Fruit fly (Drosophila melanogaster) whole organism, embryonic: ENCODE results near the gene dls.

ENCODE experiments used
- ATbp ChIP-seq: fragments of 200-800 bp; sonication (Bioruptor generic); optimal IDR thresholded peaks from 2 replicates; lab custom pipeline; 2017; ENCODE audit warnings: missing biosample characterization, mild to moderate bottlenecking, missing genetic modification characterization, missing genetic modification reagents
- Ada2b ChIP-seq: fragments of 200-800 bp; sonication (Bioruptor generic); IDR thresholded peaks from 2 replicates; pipeline ENCODE4 v1.3.6; 2022; ENCODE audit warnings: missing biosample characterization, missing genetic modification characterization
- Bdp1 ChIP-seq: fragments of 200-800 bp; sonication (Bioruptor generic); optimal IDR thresholded peaks from 3 replicates; lab custom pipeline; 2016; ENCODE audit warnings: missing biosample characterization, missing genetic modification characterization
- CG10274 ChIP-seq: fragments of 200-800 bp; sonication (Bioruptor generic); optimal IDR thresholded peaks from 3 replicates; lab custom pipeline; 2017; ENCODE audit warnings: missing biosample characterization, mild to moderate bottlenecking, missing genetic modification characterization
- CG12942 ChIP-seq: fragments of 200-800 bp; sonication (Bioruptor generic); optimal IDR thresholded peaks from 3 replicates; lab custom pipeline; 2016; ENCODE audit warnings: missing biosample characterization, missing genetic modification characterization
- CG13775 ChIP-seq: fragments of 200-800 bp; sonication (Bioruptor generic); optimal IDR thresholded peaks from 3 replicates; lab custom pipeline; 2017; ENCODE audit warnings: missing biosample characterization, mild to moderate bottlenecking, missing genetic modification characterization
- CG15514 ChIP-seq: fragments of 200-800 bp; sonication (Bioruptor generic); optimal IDR thresholded peaks from 3 replicates; lab custom pipeline; 2017; ENCODE audit warnings: missing biosample characterization, missing genetic modification characterization, mild to moderate bottlenecking, moderate library complexity, missing genetic modification reagents
- CG16779 ChIP-seq: fragments of 200-800 bp; sonication (Bioruptor generic); IDR thresholded peaks from 2 replicates; pipeline ENCODE4 v1.3.6; 2022; ENCODE audit warnings: missing biosample characterization, missing genetic modification characterization
- CG17385 ChIP-seq: fragments of 200-800 bp; sonication (Bioruptor generic); optimal IDR thresholded peaks from 3 replicates; lab custom pipeline; 2018; ENCODE audit warnings: missing biosample characterization, mild to moderate bottlenecking, missing genetic modification characterization
- CG17568 ChIP-seq: fragments of 200-800 bp; sonication (Bioruptor generic); optimal IDR thresholded peaks from 2 replicates; lab custom pipeline; 2018; ENCODE audit warnings: missing biosample characterization, mild to moderate bottlenecking, missing genetic modification characterization, moderate library complexity
- CG18011 ChIP-seq: fragments of 200-800 bp; sonication (Bioruptor generic); optimal IDR thresholded peaks from 2 replicates; lab custom pipeline; 2017; ENCODE audit warnings: missing biosample characterization, missing genetic modification characterization, mild to moderate bottlenecking, moderate library complexity, missing genotype
- CG1832 ChIP-seq: fragments of 200-800 bp; sonication (Bioruptor generic); optimal IDR thresholded peaks from 2 replicates; lab custom pipeline; 2017; ENCODE audit warnings: missing biosample characterization, mild to moderate bottlenecking, missing genetic modification characterization, inconsistent platforms
- CG2129 ChIP-seq: fragments of 200-800 bp; sonication (Bioruptor generic); IDR thresholded peaks from 2 replicates; pipeline ENCODE4 v1.3.6; 2022; ENCODE audit warnings: missing biosample characterization, missing genetic modification characterization; ENCODE audit not compliant: partially characterized antibody
- CG31441 ChIP-seq: fragments of 200-800 bp; sonication (Bioruptor generic); IDR thresholded peaks from 2 replicates; pipeline ENCODE4 v1.3.6; 2022; ENCODE audit warnings: missing biosample characterization, missing genetic modification characterization
- CG33557 ChIP-seq: fragments of 200-800 bp; sonication (Bioruptor generic); optimal IDR thresholded peaks from 2 replicates; lab custom pipeline; 2019; ENCODE audit warnings: missing biosample characterization, mild to moderate bottlenecking, missing genetic modification characterization, moderate library complexity
- CG4328 ChIP-seq: fragments of 200-800 bp; sonication (Bioruptor generic); optimal IDR thresholded peaks from 3 replicates; lab custom pipeline; 2017; ENCODE audit warnings: missing biosample characterization, missing genetic modification reagents, missing genetic modification characterization
- CG5180 ChIP-seq: fragments of 200-800 bp; sonication (Bioruptor generic); optimal IDR thresholded peaks from 3 replicates; lab custom pipeline; 2017; ENCODE audit warnings: missing biosample characterization, missing genetic modification characterization, mild to moderate bottlenecking, moderate library complexity, missing genetic modification reagents
- CG7271 ChIP-seq: fragments of 200-800 bp; sonication (Bioruptor generic); optimal IDR thresholded peaks from 2 replicates; lab custom pipeline; 2018; ENCODE audit warnings: missing biosample characterization, mild to moderate bottlenecking, missing genetic modification characterization, moderate library complexity
- CG8089 ChIP-seq: fragments of 200-800 bp; sonication (Bioruptor generic); optimal IDR thresholded peaks from 3 replicates; lab custom pipeline; 2016; ENCODE audit warnings: missing biosample characterization, missing genetic modification characterization
- CG9215 ChIP-seq: fragments of 200-800 bp; sonication (Bioruptor generic); IDR thresholded peaks from 2 replicates; pipeline ENCODE4 v1.3.6; 2022; ENCODE audit warnings: missing biosample characterization, missing genetic modification characterization
- CG9876 ChIP-seq: fragments of 200-800 bp; sonication (Bioruptor generic); optimal IDR thresholded peaks from 2 replicates; lab custom pipeline; 2016; ENCODE audit warnings: missing biosample characterization, missing genetic modification characterization
- CkIIα-i1 ChIP-seq: fragments of 200-800 bp; sonication (Bioruptor generic); IDR thresholded peaks from 2 replicates; pipeline ENCODE4 v1.3.6; 2022; ENCODE audit warnings: missing biosample characterization, missing genetic modification characterization
- Deaf1 ChIP-seq: fragments of 200-800 bp; optimal IDR thresholded peaks from 3 replicates; lab custom pipeline; 2019; ENCODE audit warnings: missing biosample characterization, mild to moderate bottlenecking, missing genetic modification characterization, moderate library complexity
- Fer2 ChIP-seq: fragments of 200-800 bp; sonication (Bioruptor generic); optimal IDR thresholded peaks from 2 replicates; lab custom pipeline; 2018; ENCODE audit warnings: missing biosample characterization, mild to moderate bottlenecking, missing genetic modification characterization, moderate library complexity
- Hmr ChIP-seq: fragments of 200-800 bp; sonication (Bioruptor generic); optimal IDR thresholded peaks from 3 replicates; lab custom pipeline; 2017; ENCODE audit warnings: mild to moderate bottlenecking, missing biosample characterization, missing genetic modification reagents, missing genetic modification characterization
- Mad ChIP-seq: fragments of 200-800 bp; sonication (Bioruptor generic); optimal IDR thresholded peaks from 2 replicates; lab custom pipeline; 2016; ENCODE audit warnings: missing biosample characterization, missing genetic modification characterization
- Myb ChIP-seq: fragments of 200-800 bp; sonication (Bioruptor generic); optimal IDR thresholded peaks from 2 replicates; lab custom pipeline; 2016; ENCODE audit warnings: missing biosample characterization, missing genetic modification characterization
- NFAT ChIP-seq: fragments of 200-800 bp; sonication (Bioruptor generic); IDR thresholded peaks from 2 replicates; pipeline ENCODE4 v1.3.6; 2022; ENCODE audit warnings: missing biosample characterization, missing genetic modification characterization
- Nf-YA ChIP-seq: fragments of 200-800 bp; sonication (Bioruptor generic); IDR thresholded peaks from 2 replicates; pipeline ENCODE4 v1.3.6; 2022; ENCODE audit warnings: missing biosample characterization, missing genetic modification characterization
- Poxn ChIP-seq: fragments of 200-800 bp; sonication (Bioruptor generic); IDR thresholded peaks from 2 replicates; pipeline ENCODE4 v1.3.6; 2022; ENCODE audit warnings: missing biosample characterization, missing genetic modification characterization
- Scr ChIP-seq: fragments of 200-800 bp; sonication (Bioruptor generic); IDR thresholded peaks from 2 replicates; pipeline ENCODE4 v1.3.6; 2022; ENCODE audit warnings: missing biosample characterization, missing genetic modification characterization; ENCODE audit not compliant: partially characterized antibody
- Six4 ChIP-seq: fragments of 200-800 bp; sonication (Bioruptor generic); optimal IDR thresholded peaks from 2 replicates; lab custom pipeline; 2016; ENCODE audit warnings: missing biosample characterization, missing genetic modification characterization
- Sry-δ ChIP-seq: fragments of 200-800 bp; sonication (Bioruptor generic); optimal IDR thresholded peaks from 2 replicates; lab custom pipeline; 2016; ENCODE audit warnings: missing biosample characterization, missing genetic modification characterization
- da ChIP-seq: fragments of 200-800 bp; sonication (Bioruptor generic); optimal IDR thresholded peaks from 2 replicates; lab custom pipeline; 2016; ENCODE audit warnings: missing biosample characterization, missing genetic modification characterization
- eyg ChIP-seq: fragments of 200-800 bp; sonication (Bioruptor generic); optimal IDR thresholded peaks from 3 replicates; lab custom pipeline; 2016; ENCODE audit warnings: missing biosample characterization, missing genetic modification characterization
- fd64A ChIP-seq: fragments of 200-800 bp; sonication (Bioruptor generic); optimal IDR thresholded peaks from 3 replicates; lab custom pipeline; 2018; ENCODE audit warnings: missing biosample characterization, mild to moderate bottlenecking, missing genetic modification characterization
- gce ChIP-seq: fragments of 200-800 bp; sonication (Bioruptor generic); IDR thresholded peaks from 3 replicates; pipeline ENCODE4 v1.3.6; 2022; ENCODE audit warnings: missing biosample characterization, missing genetic modification characterization
- gt ChIP-seq: fragments of 200-800 bp; sonication (Bioruptor generic); IDR thresholded peaks from 2 replicates; pipeline ENCODE4 v1.3.6; 2022; ENCODE audit warnings: missing biosample characterization, missing genetic modification characterization
- h ChIP-seq: fragments of >200 bp; optimal IDR thresholded peaks from 2 replicates; lab custom pipeline; 2017
- kay ChIP-seq: fragments of 200-800 bp; sonication (Bioruptor generic); optimal IDR thresholded peaks from 2 replicates; lab custom pipeline; 2016; ENCODE audit warnings: missing biosample characterization, missing genetic modification characterization
- lilli ChIP-seq: fragments of 200-800 bp; sonication (Bioruptor generic); optimal IDR thresholded peaks from 3 replicates; lab custom pipeline; 2016; ENCODE audit warnings: missing biosample characterization, missing genetic modification characterization
- pan ChIP-seq, 4 experiments: fragments of >200 bp in 3 of 4; fragments of 200-800 bp in 1 of 4; sonication (Bioruptor generic) in 1 of 4; optimal IDR thresholded peaks in 3 of 4; IDR thresholded peaks in 1 of 4; 2 replicates each; pipeline versions ENCODE4 v1.3.6 to Lab custom; 2017 to 2022; ENCODE audit warnings: missing biosample characterization in 2 of 4, missing genetic modification characterization in 2 of 4, mixed read lengths in 1 of 4
- pho ChIP-seq: fragments of 200-800 bp; sonication (Bioruptor generic); optimal IDR thresholded peaks from 2 replicates; lab custom pipeline; 2016; ENCODE audit warnings: missing biosample characterization, missing genetic modification characterization
- pnt ChIP-seq: fragments of 200-800 bp; sonication (Bioruptor generic); optimal IDR thresholded peaks from 3 replicates; lab custom pipeline; 2016; ENCODE audit warnings: missing biosample characterization, missing genetic modification characterization
- ro ChIP-seq: fragments of 200-800 bp; sonication (Bioruptor generic); IDR thresholded peaks from 2 replicates; pipeline ENCODE4 v1.3.6; 2022; ENCODE audit warnings: missing biosample characterization, missing genetic modification characterization
- so ChIP-seq: fragments of 200-800 bp; sonication (Bioruptor generic); IDR thresholded peaks from 3 replicates; pipeline ENCODE4 v1.3.6; 2022; ENCODE audit warnings: missing biosample characterization, missing genetic modification characterization
- tap ChIP-seq: fragments of 200-800 bp; optimal IDR thresholded peaks from 3 replicates; lab custom pipeline; 2019; ENCODE audit warnings: missing biosample characterization, mild to moderate bottlenecking, missing genetic modification characterization, moderate library complexity
- tna ChIP-seq: fragments of 200-800 bp; sonication (Bioruptor generic); IDR thresholded peaks from 2 replicates; pipeline ENCODE4 v1.3.6; 2022; ENCODE audit warnings: missing biosample characterization, missing genetic modification characterization; ENCODE audit not compliant: partially characterized antibody
- z ChIP-seq: fragments of 200-800 bp; sonication (Bioruptor generic); IDR thresholded peaks from 3 replicates; pipeline ENCODE4 v1.3.6; 2022; ENCODE audit warnings: missing biosample characterization, missing genetic modification characterization

Gene dls

DNA sequence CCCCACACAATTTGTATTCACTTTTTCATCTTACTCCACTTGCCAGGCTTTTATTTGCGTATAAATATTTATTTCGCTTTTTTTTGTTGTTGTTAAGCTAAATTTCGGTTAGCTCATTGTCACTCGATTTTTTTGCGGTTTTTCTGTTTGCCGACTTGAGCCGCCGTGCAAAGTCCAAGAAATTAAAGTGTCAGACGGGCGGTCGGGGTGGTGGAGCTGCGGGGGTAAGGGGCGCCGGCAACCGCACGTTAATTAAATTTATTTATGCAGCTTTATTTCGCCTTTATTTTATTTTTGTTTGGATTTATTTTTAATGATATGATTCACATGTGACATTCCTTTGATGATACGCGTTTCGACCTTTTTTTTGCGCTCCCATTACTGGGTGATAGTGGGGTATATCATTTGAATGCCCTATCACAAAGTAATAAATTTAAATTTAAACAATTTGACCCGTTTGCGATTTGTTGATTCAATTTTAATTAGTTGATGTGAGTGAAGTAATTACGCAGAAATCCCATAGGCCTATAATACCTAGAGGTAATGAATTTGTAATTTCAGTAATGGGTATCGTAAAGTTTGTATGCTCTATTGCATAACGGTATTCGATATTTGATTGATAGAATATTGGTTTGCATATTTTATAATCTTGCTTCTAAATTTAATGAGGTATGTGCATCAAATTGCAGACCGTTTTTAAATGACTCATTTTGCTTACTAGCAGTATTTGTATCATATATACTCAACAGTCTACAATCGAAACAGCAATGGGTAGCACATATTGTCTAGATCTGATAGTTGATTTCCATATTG is 35.6 kb upstream of the dls start (continued):
- TF ChIP-seq CG2129 (GFP tag; lab: Robert Waterston, UW) (no peak), Scr (GFP tag; lab: Robert Waterston, UW) (no peak), Myb (peak; percentile 29), CG17568 (no peak), lilli (peak; percentile 78), z (GFP tag; lab: Robert Waterston, UW) (no peak), CG8089 (GFP tag; lab: Kevin White, UChicago) (no peak), ATbp (GFP tag; lab: Kevin White, UChicago) (no peak), eyg (GFP tag; lab: Kevin White, UChicago) (no peak), Ada2b (GFP tag; lab: Robert Waterston, UW) (peak; percentile 38), h (lab: Kevin White, UChicago) (no peak), CG15514 (GFP tag; lab: Kevin White, UChicago) (peak; percentile 4), Deaf1 (tag; lab: Kevin White, UChicago) (peak; percentile 8), pho (peak; percentile 76), pan (optimal IDR thresholded peaks at IDR 0.05; lab: Kevin White, UChicago) (no peak), pan (GFP tag; optimal IDR thresholded peaks at IDR 0.05 in 1 of 2, IDR thresholded peaks at IDR 0.05 in 1 of 2) (peak in 1 of 2 experiments; percentile 39), Fer2 (no peak), CG9215 (GFP tag; lab: Robert Waterston, UW) (peak; percentile 31), CG33557 (GFP tag; lab: Kevin White, UChicago) (no peak), CG7271 (tag; lab: Kevin White, UChicago) (no peak), NFAT (GFP tag; lab: Robert Waterston, UW) (no peak; the same call in 1 of the 2 replicates), CG12942 (GFP tag; lab: Kevin White, UChicago) (no peak), CG18011 (no peak), CkIIα-i1 (no peak), CG10274 (peak; percentile 47), so (GFP tag; lab: Robert Waterston, UW) (no peak), gce (no peak), CG17385 (GFP tag; lab: Kevin White, UChicago) (peak; percentile 31), CG13775 (GFP tag; lab: Kevin White, UChicago) (peak; percentile 25), da (no peak), Mad (no peak), Sry-δ (GFP tag; lab: Kevin White, UChicago) (no peak), pnt (peak; percentile 16), CG1832 (no peak), CG4328 (GFP tag; lab: Kevin White, UChicago) (no peak), Six4 (GFP tag; lab: Kevin White, UChicago) (no peak), Hmr (GFP tag; lab: Kevin White, UChicago) (peak; percentile 46), Bdp1 (GFP tag; lab: Kevin White, UChicago) (no peak), CG9876 (GFP tag; lab: Kevin White, UChicago) (no peak), CG16779 (GFP tag; lab: Robert Waterston, UW) (no peak), tna (GFP tag; lab: Robert Waterston, UW) (0 out of 2 replicates have a peak, but pooled peaks have one; percentile 23), Nf-YA (no peak), CG5180 (GFP tag; lab: Kevin White, UChicago) (no peak), ro (no peak), CG31441 (GFP tag; lab: Robert Waterston, UW) (0 out of 2 replicates have a peak, but pooled peaks have one; percentile 17), gt (GFP tag; lab: Robert Waterston, UW) (no peak), fd64A (no peak), Poxn (GFP tag; lab: Robert Waterston, UW) (no peak), tap (tag; lab: Kevin White, UChicago) (no peak), kay (GFP tag; lab: Kevin White, UChicago) (peak; percentile 43)
